Fruit fly (Drosophila melanogaster) whole organism, wandering third instar larva: ENCODE results near the gene CG34051.

Source experiments
- Jra ChIP-seq: sonication (Bioruptor generic); optimal IDR thresholded peaks from 2 replicates; lab custom pipeline; 2016; ENCODE audit warnings: missing biosample characterization, missing genetic modification characterization
- Myc ChIP-seq: fragments of >200 bp; optimal IDR thresholded peaks from 2 replicates; lab custom pipeline; 2017
- Sp1 ChIP-seq: fragments of 200-800 bp; sonication (Bioruptor generic); optimal IDR thresholded peaks from 3 replicates; lab custom pipeline; 2019; ENCODE audit warnings: missing biosample characterization, mild to moderate bottlenecking, missing genetic modification characterization, moderate library complexity
- brk ChIP-seq: fragments of 200-800 bp; sonication (Bioruptor generic); optimal IDR thresholded peaks from 2 replicates; lab custom pipeline; 2016; ENCODE audit warnings: missing biosample characterization, mild to moderate bottlenecking, missing genetic modification characterization
- dsf ChIP-seq: sonication (Bioruptor generic); optimal IDR thresholded peaks from 2 replicates; lab custom pipeline; 2016; ENCODE audit warnings: missing biosample characterization, missing genetic modification characterization, borderline replicate concordance
- fru ChIP-seq: fragments of 200-800 bp; sonication (Bioruptor generic); optimal IDR thresholded peaks from 3 replicates; lab custom pipeline; 2016; ENCODE audit warnings: missing biosample characterization, mild to moderate bottlenecking, missing genetic modification characterization
- rgr ChIP-seq: fragments of 200-800 bp; sonication (Bioruptor generic); optimal IDR thresholded peaks from 3 replicates; lab custom pipeline; 2016; ENCODE audit warnings: missing biosample characterization, mild to moderate bottlenecking, missing genetic modification characterization
- tai ChIP-seq: sonication (Bioruptor generic); optimal IDR thresholded peaks from 2 replicates; lab custom pipeline; 2016; ENCODE audit warnings: missing biosample characterization, missing genetic modification characterization

CG34051 gene

DNA sequence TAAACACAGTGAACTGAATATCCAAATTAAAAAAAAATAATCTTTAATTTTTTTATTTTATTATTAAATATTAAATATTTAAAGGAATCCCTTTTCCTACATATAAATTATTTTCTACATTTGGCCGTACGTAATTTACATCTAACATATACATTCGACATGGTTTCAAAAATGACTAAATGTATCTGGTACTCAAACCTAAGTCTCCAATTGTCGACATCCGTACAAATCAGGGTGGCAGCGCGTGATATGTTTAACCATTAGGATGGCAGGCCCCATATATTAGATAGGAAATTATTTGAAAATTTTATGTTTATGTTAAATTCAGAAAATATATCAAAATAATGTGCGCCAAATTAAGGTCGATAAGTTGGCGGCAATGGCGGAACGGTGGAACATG, 45.6 kb downstream of the CG34051 start:
- TF ChIP-seq Myc (lab: Kevin White, UChicago) (peak; percentile 60), rgr (GFP tag; lab: Kevin White, UChicago) (no peak)

DNA sequence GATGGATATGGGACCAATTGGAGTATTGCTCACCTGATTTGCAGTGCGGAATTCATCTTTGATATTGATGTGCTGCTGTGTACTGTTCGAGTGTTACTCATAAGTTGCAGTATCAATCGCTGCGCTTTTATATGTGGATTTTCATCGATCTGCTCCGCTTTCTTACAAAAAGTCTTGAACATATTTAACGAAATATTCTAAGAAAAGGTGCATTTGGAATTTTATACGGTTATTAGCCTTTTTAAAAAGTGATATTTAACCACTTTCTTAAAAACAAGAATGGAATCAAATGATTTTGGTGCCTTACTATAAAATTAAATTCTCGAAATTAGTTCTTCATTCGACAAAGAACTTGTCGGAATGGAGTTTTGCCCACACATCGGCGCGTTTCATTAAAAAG, 47.4 kb downstream of the CG34051 start, which contains the start of gene TotE:
Gene TotE, minus strand, starts transcription at position 101 of the 400 bp plus-strand sequence.
- TF ChIP-seq Sp1 (GFP tag; lab: Kevin White, UChicago) (no peak), fru (GFP tag; lab: Kevin White, UChicago) (no peak), dsf (GFP tag; lab: Kevin White, UChicago) (no peak), rgr (GFP tag; lab: Kevin White, UChicago) (no peak), tai (GFP tag; lab: Kevin White, UChicago) (no peak), brk (no peak), Jra (GFP tag; lab: Kevin White, UChicago) (no peak)
- TF ChIP-seq, all 38 proteins: peak for 0

DNA sequence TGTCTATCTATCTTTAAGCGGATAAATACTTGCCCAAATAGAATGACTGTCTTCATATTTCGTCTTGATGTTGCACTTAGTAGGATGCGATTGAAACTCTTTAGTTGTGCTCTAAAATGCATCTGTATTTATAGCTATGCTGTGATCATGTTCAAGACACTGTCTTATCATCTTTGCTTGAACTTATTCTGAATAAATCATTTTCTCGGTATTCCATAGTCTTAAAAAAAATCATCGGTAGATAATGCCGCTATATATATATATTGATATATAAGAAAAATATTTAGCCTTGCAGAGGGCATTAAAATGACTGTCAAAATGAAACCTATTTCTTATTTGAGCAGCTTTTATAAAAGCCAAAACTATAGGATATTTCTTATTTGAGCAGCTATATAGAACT, 48.6 kb downstream of the CG34051 start, which contains the start of gene TotF:
Gene TotF, minus strand, starts transcription at position 101 of the 400 bp plus-strand sequence.
- TF ChIP-seq Myc (lab: Kevin White, UChicago) (no peak), dsf (GFP tag; lab: Kevin White, UChicago) (no peak)
